Worm (Caenorhabditis elegans) whole organism, late embryonic: ENCODE data around the gene mig-13.

ENCODE experiments used
- ama-1 ChIP-seq: fragments of 150-350 bp; optimal IDR thresholded peaks from 2 replicates; lab custom pipeline; 2014
- dve-1 ChIP-seq: sonication (generic microtip); optimal IDR thresholded peaks from 2 replicates; lab custom pipeline; 2017; ENCODE audit warnings: antibody characterized with exemption, mild to moderate bottlenecking, missing genetic modification characterization, missing compliant biosample characterization
- elt-2 ChIP-seq: sonication (generic microtip); optimal IDR thresholded peaks from 2 replicates; lab custom pipeline; 2016; ENCODE audit warnings: missing genetic modification reagents, missing genetic modification characterization, missing compliant biosample characterization
- elt-4 ChIP-seq: sonication (generic microtip); optimal IDR thresholded peaks from 2 replicates; lab custom pipeline; 2016; ENCODE audit warnings: missing genetic modification characterization, missing compliant biosample characterization
- npax-4 ChIP-seq: sonication (generic microtip); optimal IDR thresholded peaks from 2 replicates; lab custom pipeline; 2016; ENCODE audit warnings: missing genetic modification characterization, missing compliant biosample characterization
- pag-3 ChIP-seq: sonication (generic microtip); optimal IDR thresholded peaks from 2 replicates; lab custom pipeline; 2016; ENCODE audit warnings: missing compliant biosample characterization, missing genetic modification characterization, borderline replicate concordance
- sox-2 ChIP-seq: fragments of 200-800 bp; sonication (Bioruptor generic); IDR thresholded peaks from 2 replicates; pipeline ENCODE4 v1.3.6; 2022; ENCODE audit warnings: missing genetic modification reagents, missing genetic modification characterization, missing compliant biosample characterization

DNA sequence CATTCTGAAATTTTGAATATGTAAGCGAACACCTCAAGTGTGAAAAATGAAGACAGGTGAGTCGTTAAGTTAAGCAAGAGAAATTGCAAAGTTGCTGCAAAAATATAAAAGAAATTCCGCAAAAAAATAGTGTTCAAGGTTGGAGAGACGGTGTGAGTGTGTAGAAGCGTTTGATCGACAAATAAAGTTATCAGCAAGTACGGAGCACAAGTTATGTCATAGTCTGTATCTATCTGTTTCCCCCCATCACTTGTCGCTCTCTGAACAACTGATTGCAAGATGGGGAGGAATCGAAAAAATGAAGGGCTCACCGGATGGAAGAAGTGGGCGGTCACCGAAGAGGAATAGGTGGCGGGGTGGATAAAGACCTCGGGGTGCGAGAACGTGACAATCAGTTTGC lies 50.8 kb downstream of the mig-13 start, which contains the start of gene lon-2:
- peak; percentile 65 for TF ChIP-seq elt-2 (tag; lab: Kevin White, UChicago)
- no peak for TF ChIP-seq npax-4 (tag; lab: Kevin White, UChicago)
- no peak for TF ChIP-seq elt-4 (tag; lab: Kevin White, UChicago)
- TF ChIP-seq dve-1 = no peak
- no peak for TF ChIP-seq pag-3
- TF ChIP-seq ama-1 (lab: Kevin White, UChicago) = no peak
- TF ChIP-seq sox-2 (GFP tag; lab: Robert Waterston, UW) = no peak
